Fruit fly (Drosophila melanogaster): Measurements from ENCODE around the gene CG31142.

CG31142 gene

DNA sequence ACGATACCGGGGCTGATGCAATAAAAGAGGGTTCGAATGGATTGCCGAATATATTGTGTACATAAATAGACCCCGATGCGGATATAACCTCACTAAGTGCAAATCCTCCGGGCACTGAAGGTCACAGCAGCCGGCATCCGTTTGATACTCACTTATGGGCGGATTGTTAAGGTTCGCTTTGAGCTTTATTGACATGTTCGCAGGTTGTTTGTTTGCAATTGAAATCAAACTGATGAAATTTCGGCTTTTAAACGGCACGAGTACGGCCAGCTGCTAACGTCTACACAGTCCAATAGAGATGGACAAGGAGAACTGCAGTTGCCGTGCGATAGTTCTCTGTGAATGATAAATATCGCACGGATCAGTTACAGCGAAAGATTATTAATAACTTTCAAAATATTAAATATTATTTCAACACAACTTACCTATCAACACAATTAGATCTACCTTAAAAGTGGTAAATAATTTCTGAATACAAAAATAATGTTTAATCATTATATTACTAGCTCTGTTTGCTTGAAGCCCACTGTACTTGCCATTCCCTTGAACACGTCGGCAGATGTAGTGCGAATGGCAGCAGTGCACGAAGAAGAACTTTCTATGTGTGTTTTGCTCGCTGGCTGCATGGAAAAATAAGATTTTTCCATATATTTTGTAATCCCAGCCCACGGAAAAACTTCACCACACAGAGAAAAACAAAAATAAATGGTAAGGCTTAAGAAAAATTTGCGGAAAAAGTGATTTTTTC is 29.2 kb downstream of the CG31142 start, which contains the start of the genes GluProRS and AP-1sigma (continued):
- TF ChIP-seq prd (optimal IDR thresholded peaks at IDR 0.05) (no peak), prd (GFP tag; IDR thresholded peaks at IDR 0.05) (peak; percentile 98), bab2 (GFP tag; optimal IDR thresholded peaks at IDR 0.05) (peak; percentile 85), Meics (GFP tag; optimal IDR thresholded peaks at IDR 0.05) (peak; percentile 87), bbx (GFP tag; IDR thresholded peaks at IDR 0.05; ENCODE audit: partially characterized antibody) (peak; percentile 85), salm (tag; optimal IDR thresholded peaks at IDR 0.05) (peak; percentile 52), pb (GFP tag; optimal IDR thresholded peaks at IDR 0.05) (peak; percentile 47), dpn (GFP tag; optimal IDR thresholded peaks at IDR 0.05) (peak; percentile 89 to 94), NFAT (GFP tag; IDR thresholded peaks at IDR 0.05) (peak; percentile 95), B-H2 (GFP tag; optimal IDR thresholded peaks at IDR 0.05) (peak; percentile 86), Kr (GFP tag; optimal IDR thresholded peaks at IDR 0.05) (no peak), caup (GFP tag; optimal IDR thresholded peaks at IDR 0.05; ENCODE audit: severe bottlenecking) (peak; percentile 80), Dfd (GFP tag; optimal IDR thresholded peaks at IDR 0.05) (no peak), Dll (GFP tag; IDR thresholded peaks at IDR 0.05; ENCODE audit: partially characterized antibody) (peak; percentile 97), ERR (GFP tag; optimal IDR thresholded peaks at IDR 0.05) (peak; percentile 66), CG9609 (GFP tag; optimal IDR thresholded peaks at IDR 0.05) (peak; percentile 72), Gug (GFP tag; IDR thresholded peaks at IDR 0.05) (peak; percentile 96), phol (tag; optimal IDR thresholded peaks at IDR 0.05) (peak; percentile 94), Ravus (GFP tag; IDR thresholded peaks at IDR 0.05) (peak; percentile 88), lov (optimal IDR thresholded peaks at IDR 0.05) (no peak), lov (GFP tag; IDR thresholded peaks at IDR 0.05) (peak; percentile 86; the same call in 2 of the 3 replicates), CG14710 (tag; optimal IDR thresholded peaks at IDR 0.05) (peak; percentile 92), zfh1 (GFP tag; IDR thresholded peaks at IDR 0.05) (peak; percentile 97), Abd-B (GFP tag; optimal IDR thresholded peaks at IDR 0.05) (peak; percentile 92), sob (GFP tag; IDR thresholded peaks at IDR 0.05) (peak; percentile 96), nom (GFP tag; optimal IDR thresholded peaks at IDR 0.05) (peak; percentile 22), az2 (GFP tag; optimal IDR thresholded peaks at IDR 0.05) (peak; percentile 92), H2.0 (GFP tag; IDR thresholded peaks at IDR 0.05) (peak; percentile 97), inv (GFP tag; IDR thresholded peaks at IDR 0.05; ENCODE audit: partially characterized antibody) (peak; percentile 91), Mrtf (GFP tag; IDR thresholded peaks at IDR 0.05) (peak; percentile 95), otp (GFP tag; IDR thresholded peaks at IDR 0.05) (peak; percentile 93), CG1603 (tag; optimal IDR thresholded peaks at IDR 0.05) (peak; percentile 92), aop (GFP tag; IDR thresholded peaks at IDR 0.05) (peak; percentile 75), gfzf (GFP tag; optimal IDR thresholded peaks at IDR 0.05) (no peak), CG7963 (GFP tag; IDR thresholded peaks at IDR 0.05; ENCODE audit: partially characterized antibody) (peak; percentile 81), Fer2 (tag; optimal IDR thresholded peaks at IDR 0.05) (peak; percentile 82), CG30403 (GFP tag; optimal IDR thresholded peaks at IDR 0.05) (peak; percentile 97), zen (tag; optimal IDR thresholded peaks at IDR 0.05) (peak; percentile 87), CG8924 (tag; optimal IDR thresholded peaks at IDR 0.05) (peak; percentile 88), chn (GFP tag; optimal IDR thresholded peaks at IDR 0.05) (peak; percentile 90), Tbp (GFP tag; optimal IDR thresholded peaks at IDR 0.05) (no peak), fd96Cb (tag; optimal IDR thresholded peaks at IDR 0.05) (peak; percentile 91), CG3281 (GFP tag; optimal IDR thresholded peaks at IDR 0.05) (peak; percentile 84), Taf1 (GFP tag; IDR thresholded peaks at IDR 0.05) (peak; percentile 89), lmd (GFP tag; IDR thresholded peaks at IDR 0.05) (peak; percentile 97), CG9797 (GFP tag; optimal IDR thresholded peaks at IDR 0.05) (peak; percentile 27), CG16813 (GFP tag; IDR thresholded peaks at IDR 0.05; ENCODE audit: partially characterized antibody) (peak; percentile 97), CG7745 (tag; optimal IDR thresholded peaks at IDR 0.05) (no peak), chm (GFP tag; IDR thresholded peaks at IDR 0.05) (peak; percentile 93)

All from whole organism, embryonic.